Comparison of ENCODE assay signal across 3 worm cellular contexts in the genomic region with DNA sequence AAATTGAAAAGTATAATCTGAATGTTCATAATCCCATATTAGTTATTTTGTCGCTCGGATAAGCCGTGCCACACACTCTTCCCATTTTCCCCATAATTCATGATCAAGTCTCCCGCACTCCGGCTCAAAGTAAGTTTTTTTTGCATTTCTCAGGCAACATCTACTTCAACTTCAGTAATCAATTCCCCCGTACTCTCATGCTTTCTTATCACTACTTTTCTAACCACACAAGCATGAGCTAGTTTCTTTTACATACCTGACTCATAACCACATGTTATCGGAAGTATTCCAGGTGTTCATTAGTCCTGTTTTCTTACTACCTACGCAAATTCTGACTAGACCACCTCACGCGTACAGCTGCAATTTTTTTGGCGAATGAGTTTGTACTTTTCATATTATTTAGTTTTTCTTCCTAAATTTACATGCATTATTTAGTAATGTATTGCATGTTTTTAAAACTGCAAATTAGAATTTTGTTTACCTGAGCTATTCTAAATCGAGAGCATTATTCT.
A peak's percentile ranks its signal among the peaks of the same experiment; 100 is the strongest.
TF ChIP-seq lines count a peak whose summit lies in the region.

No protein-coding gene starts in this region.

TF ChIP-seq in whole organism, L1 larva, 84 proteins besides CTCF, POLR2A, EP300 and RAD21:
- TF ChIP-seq unc-130 (tag; optimal IDR thresholded peaks at IDR 0.05; lab: Kevin White, UChicago) = no peak
- TF ChIP-seq lin-14 (GFP tag; optimal IDR thresholded peaks at IDR 0.05; lab: Kevin White, UChicago) = no peak
- peak; percentile 42 for TF ChIP-seq nhr-11 (tag; optimal IDR thresholded peaks at IDR 0.05; lab: Kevin White, UChicago)
- no peak for TF ChIP-seq snpc-4 (tag; optimal IDR thresholded peaks at IDR 0.05; lab: Kevin White, UChicago)
- TF ChIP-seq efl-3 (GFP tag; optimal IDR thresholded peaks at IDR 0.05; lab: Kevin White, UChicago) = no peak
- TF ChIP-seq nhr-47 (tag; optimal IDR thresholded peaks at IDR 0.05; lab: Kevin White, UChicago) = peak; percentile 56
- TF ChIP-seq elt-2 (tag; optimal IDR thresholded peaks at IDR 0.05; lab: Kevin White, UChicago) = no peak
- peak; percentile 55 for TF ChIP-seq hlh-4 (tag; optimal IDR thresholded peaks at IDR 0.05; lab: Kevin White, UChicago)
- TF ChIP-seq nhr-85 (tag; lab: Kevin White, UChicago) = peak; percentile 13
- TF ChIP-seq tbx-2 (tag; optimal IDR thresholded peaks at IDR 0.05; lab: Kevin White, UChicago) = no peak
- no peak for TF ChIP-seq aly-2 (tag; optimal IDR thresholded peaks at IDR 0.05; lab: Kevin White, UChicago)
- peak; percentile 39 for TF ChIP-seq sox-4 (tag; optimal IDR thresholded peaks at IDR 0.05; lab: Kevin White, UChicago)
- TF ChIP-seq egl-27 (tag; optimal IDR thresholded peaks at IDR 0.05; lab: Kevin White, UChicago) = no peak
- TF ChIP-seq nhr-12 (tag; optimal IDR thresholded peaks at IDR 0.05; lab: Kevin White, UChicago) = no peak
- peak; percentile 54 for TF ChIP-seq nhr-71 (tag; optimal IDR thresholded peaks at IDR 0.05; lab: Kevin White, UChicago)
- TF ChIP-seq ets-5 (GFP tag; IDR thresholded peaks at IDR 0.05; lab: Robert Waterston, UW) = no peak
- TF ChIP-seq hlh-17 (GFP tag; optimal IDR thresholded peaks at IDR 0.05; lab: Kevin White, UChicago; ENCODE audit: borderline replicate concordance) = no peak
- no peak for TF ChIP-seq grh-1 (GFP tag; IDR thresholded peaks at IDR 0.05; lab: Robert Waterston, UW)
- peak; percentile 77 for TF ChIP-seq fkh-8 (tag; optimal IDR thresholded peaks at IDR 0.05; lab: Kevin White, UChicago)
- no peak for TF ChIP-seq efl-1 (optimal IDR thresholded peaks at IDR 0.05; lab: Kevin White, UChicago)
- TF ChIP-seq efl-1 (GFP tag; optimal IDR thresholded peaks at IDR 0.05 in 1 of 2; lab: Kevin White, UChicago) = no peak

TF ChIP-seq in whole organism, L2 larva, 48 proteins besides CTCF, POLR2A, EP300 and RAD21:
- TF ChIP-seq aly-2 (tag; optimal IDR thresholded peaks at IDR 0.05; lab: Kevin White, UChicago) (no peak), lsy-2 (tag; optimal IDR thresholded peaks at IDR 0.05; lab: Kevin White, UChicago) (peak in 1 of 2 experiments; percentile 6), unc-55 (GFP tag; optimal IDR thresholded peaks at IDR 0.05; lab: Kevin White, UChicago) (no peak), nhr-21 (tag; optimal IDR thresholded peaks at IDR 0.05; lab: Kevin White, UChicago) (peak; percentile 9), fos-1 (tag; optimal IDR thresholded peaks at IDR 0.05; lab: Kevin White, UChicago) (peak; percentile 14)

TF ChIP-seq in whole organism, L4 larva, 104 proteins besides CTCF, POLR2A, EP300 and RAD21:
- TF ChIP-seq nhr-11 (tag; optimal IDR thresholded peaks at IDR 0.05; lab: Kevin White, UChicago) (peak; percentile 4), dve-1 (tag; optimal IDR thresholded peaks at IDR 0.05; lab: Kevin White, UChicago; ENCODE audit: insufficient read depth) (no peak), tag-97 (GFP tag; IDR thresholded peaks at IDR 0.05; lab: Robert Waterston, UW) (no peak), madf-9 (GFP tag; conservative IDR thresholded peaks at IDR 0.05; lab: Robert Waterston, UW) (no peak), dmd-6 (GFP tag; IDR thresholded peaks at IDR 0.05; lab: Robert Waterston, UW) (no peak), duxl-1 (tag; optimal IDR thresholded peaks at IDR 0.05; lab: Kevin White, UChicago; ENCODE audit: poor library complexity) (no peak), zag-1 (tag; optimal IDR thresholded peaks at IDR 0.05; lab: Kevin White, UChicago) (no peak), aha-1 (tag; lab: Kevin White, UChicago) (peak; percentile 90)

Comparison
In these comparisons a context has a peak if more than half of its experiments do, and no peak if none do; other contexts are left out.
1. Of the 29 proteins assayed by ChIP-seq in both whole organism, L4 larva and whole organism, L1 larva: peak only in whole organism, L4 larva: aha-1; only in whole organism, L1 larva: none; in both: nhr-11; in neither: 27.